Fruit fly (Drosophila melanogaster) whole organism, pupa: Measurements from ENCODE around the gene CG11122.

Experiments
- CG10348 ChIP-seq: fragments of 200-800 bp; sonication (Bioruptor generic); IDR thresholded peaks from 2 replicates; pipeline ENCODE4 v1.3.6; 2022; ENCODE audit warnings: missing biosample characterization, missing genetic modification characterization
- CG12605 ChIP-seq: fragments of 200-800 bp; sonication (Bioruptor generic); IDR thresholded peaks from 2 replicates; pipeline ENCODE4 v1.3.6; 2022; ENCODE audit warnings: missing biosample characterization, missing genetic modification characterization
- CG17806 ChIP-seq: fragments of 200-800 bp; sonication (Bioruptor generic); optimal IDR thresholded peaks from 2 replicates; lab custom pipeline; 2018; ENCODE audit warnings: missing biosample characterization, mild to moderate bottlenecking, missing genetic modification characterization, moderate library complexity

- no peak for TF ChIP-seq CG10348 (GFP tag; lab: Robert Waterston, UW)
- TF ChIP-seq CG17806 (tag; lab: Kevin White, UChicago) = no peak
- TF ChIP-seq CG12605 (GFP tag; lab: Robert Waterston, UW) = no peak
Measured at dm6 chrX:11140163-11140562, 15.6 kb upstream of the CG11122 start, which contains the start of gene ssp7.
